Worm (Caenorhabditis elegans) whole organism, young adult: ENCODE results near the gene W03F9.1.

Experiments used
- rec-8 ChIP-seq, 2 experiments: sonication (generic microtip); optimal IDR thresholded peaks; 2 replicates each; lab custom pipeline; 2016; ENCODE audit warnings: mild to moderate bottlenecking in 2 of 2, missing genetic modification characterization in 2 of 2, missing genetic modification reagents in 2 of 2, missing genotype in 2 of 2, missing biosample characterization in 1 of 2, missing compliant biosample characterization in 1 of 2, moderate library complexity in 1 of 2
- sdz-38 ChIP-seq: sonication (generic microtip); optimal IDR thresholded peaks from 2 replicates; lab custom pipeline; 2016; ENCODE audit warnings: missing genotype, missing genetic modification characterization, missing compliant biosample characterization

ce11 chrV:141257-141656, 14.7 kb upstream of the W03F9.1 start, which contains the start of gene W03F9.11:
- TF ChIP-seq sdz-38 (tag; lab: Kevin White, UChicago) (no peak), rec-8 (tag; optimal IDR thresholded peaks at IDR 0.05; lab: Kevin White, UChicago) (no peak)
